Worm (Caenorhabditis elegans): ENCODE results near the gene F44E7.9.

The F44E7.9 gene

DNA sequence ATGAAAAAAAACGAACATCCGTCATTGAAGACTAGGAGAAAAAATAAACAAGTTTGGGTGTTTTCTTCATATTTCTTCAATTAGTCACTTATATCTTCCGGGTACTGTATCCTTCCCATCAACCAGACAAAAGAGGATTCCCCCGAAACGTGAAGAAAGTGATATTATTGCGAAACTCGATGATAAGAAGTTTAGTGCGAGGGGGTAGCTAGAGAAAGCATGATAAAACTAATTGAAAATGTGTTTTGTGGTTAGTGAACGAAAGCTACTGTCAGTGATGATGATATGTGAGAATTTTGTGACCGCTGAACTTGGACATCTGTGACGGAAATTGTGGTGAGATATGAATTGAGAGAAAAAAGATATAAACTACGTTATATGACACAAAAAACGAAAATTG, 31.9 kb downstream of the F44E7.9 start:
- TF ChIP-seq unc-62 (GFP tag; optimal IDR thresholded peaks at IDR 0.05), result no peak

DNA sequence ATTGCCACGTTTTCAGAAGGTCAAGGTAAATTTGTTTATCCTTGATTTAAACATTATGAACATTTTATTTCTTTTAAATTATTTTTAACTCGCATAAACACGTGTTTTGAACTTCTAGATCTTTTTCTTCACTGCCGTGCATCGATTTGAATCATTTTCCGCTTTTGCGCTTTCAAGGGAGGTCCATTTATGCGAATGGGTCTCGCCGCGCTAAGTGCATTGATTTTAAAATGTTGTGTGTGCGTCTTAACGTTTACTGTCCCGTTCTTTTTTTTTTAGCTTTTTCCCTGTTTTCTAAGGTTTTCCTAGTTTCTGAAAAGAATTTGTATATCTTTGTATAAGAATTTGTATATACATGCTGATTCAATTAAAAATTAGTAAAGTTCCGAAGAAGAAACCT, 34.4 kb downstream of the F44E7.9 start:
- TF ChIP-seq unc-62 (GFP tag; optimal IDR thresholded peaks at IDR 0.05), result no peak

- no peak for TF ChIP-seq unc-62 (GFP tag; optimal IDR thresholded peaks at IDR 0.05)
Measured at ce11 chrV:5826592-5826991, 35.6 kb downstream of the F44E7.9 start, which contains the start of gene let-418. Gene let-418, plus strand, starts transcription at chrV:5826833.

DNA sequence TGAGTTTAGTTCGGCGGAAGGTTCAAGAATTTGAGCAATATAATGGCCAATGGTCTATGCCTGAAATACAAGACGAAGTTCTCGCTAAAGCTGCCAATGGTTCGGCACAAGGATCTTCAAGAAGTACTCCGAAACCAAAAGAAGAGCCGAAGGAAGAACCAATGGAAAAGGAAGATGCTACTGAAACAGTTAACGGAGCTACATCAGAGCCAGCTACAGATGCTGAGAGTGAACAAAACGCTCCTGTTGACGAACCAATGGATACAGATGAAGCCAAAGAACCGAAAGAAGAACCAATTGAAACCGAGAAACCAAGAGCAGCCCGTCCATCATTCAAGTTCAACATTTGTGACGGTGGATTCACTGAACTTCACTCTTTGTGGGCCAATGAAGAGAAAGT, 40.2 kb downstream of the F44E7.9 start:
- no peak for TF ChIP-seq unc-62 (GFP tag; optimal IDR thresholded peaks at IDR 0.05)

DNA sequence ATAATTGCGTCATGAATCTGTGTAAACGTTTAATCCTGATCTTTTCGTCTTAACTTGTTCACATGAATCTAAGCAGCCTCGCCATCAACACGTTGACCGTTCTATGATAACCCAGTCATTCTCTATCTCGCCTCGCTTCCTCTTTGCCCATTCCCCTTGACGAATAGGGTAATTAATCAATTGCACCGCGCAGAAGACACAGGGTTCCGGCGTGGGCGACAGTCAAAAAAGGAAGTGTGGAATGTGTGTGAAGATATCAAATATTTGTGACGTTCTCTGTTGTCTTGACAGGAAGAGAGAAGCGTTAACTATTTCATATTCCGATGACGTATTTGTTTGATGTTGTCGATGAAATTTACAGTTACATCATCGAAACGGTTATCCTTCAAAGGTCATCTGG, 41.8 kb downstream of the F44E7.9 start:
- no peak for TF ChIP-seq unc-62 (GFP tag; optimal IDR thresholded peaks at IDR 0.05)

DNA sequence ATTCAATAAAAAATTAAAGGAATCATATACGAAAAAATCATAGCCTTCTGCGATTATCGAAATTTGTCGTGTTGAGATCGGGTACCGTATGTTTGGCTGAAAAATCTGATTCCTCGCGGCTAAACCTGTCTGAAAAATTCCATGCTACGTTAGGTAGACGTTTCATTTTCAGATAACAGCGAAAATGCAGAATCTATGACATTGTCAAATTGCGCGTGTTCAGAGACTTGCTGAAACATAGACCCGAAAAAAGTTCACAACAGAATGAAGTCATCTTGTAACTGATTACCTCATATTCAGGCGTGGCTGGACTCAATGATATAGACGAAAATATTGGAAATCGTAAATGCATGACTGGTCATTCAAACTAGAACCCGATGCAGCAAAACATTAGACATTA, 42.5 kb downstream of the F44E7.9 start, which contains the start of gene srh-76:
Gene srh-76 (plus strand): TSS at position 301 of the 400 bp plus-strand sequence.
- no peak for TF ChIP-seq unc-62 (GFP tag; optimal IDR thresholded peaks at IDR 0.05)

DNA sequence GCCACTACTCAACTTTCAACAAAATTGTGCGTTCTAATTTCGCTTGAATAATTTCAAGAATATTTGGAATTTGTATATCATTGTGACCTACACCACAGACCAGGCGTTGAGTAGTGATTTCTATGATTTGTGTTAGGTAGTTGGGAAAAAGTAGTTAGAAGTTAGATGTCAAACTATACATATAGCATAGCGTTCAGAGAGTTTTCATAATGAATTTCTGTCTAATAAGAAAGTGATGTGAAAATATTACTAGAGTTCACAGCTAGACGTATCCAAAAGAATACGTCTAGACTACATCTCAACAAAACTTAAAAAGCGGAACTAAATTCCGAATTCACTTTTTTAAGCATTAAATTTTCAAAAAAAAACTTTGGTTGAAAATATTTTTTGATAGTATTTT, 44.4 kb downstream of the F44E7.9 start:
- TF ChIP-seq unc-62 (GFP tag; optimal IDR thresholded peaks at IDR 0.05), result no peak

DNA sequence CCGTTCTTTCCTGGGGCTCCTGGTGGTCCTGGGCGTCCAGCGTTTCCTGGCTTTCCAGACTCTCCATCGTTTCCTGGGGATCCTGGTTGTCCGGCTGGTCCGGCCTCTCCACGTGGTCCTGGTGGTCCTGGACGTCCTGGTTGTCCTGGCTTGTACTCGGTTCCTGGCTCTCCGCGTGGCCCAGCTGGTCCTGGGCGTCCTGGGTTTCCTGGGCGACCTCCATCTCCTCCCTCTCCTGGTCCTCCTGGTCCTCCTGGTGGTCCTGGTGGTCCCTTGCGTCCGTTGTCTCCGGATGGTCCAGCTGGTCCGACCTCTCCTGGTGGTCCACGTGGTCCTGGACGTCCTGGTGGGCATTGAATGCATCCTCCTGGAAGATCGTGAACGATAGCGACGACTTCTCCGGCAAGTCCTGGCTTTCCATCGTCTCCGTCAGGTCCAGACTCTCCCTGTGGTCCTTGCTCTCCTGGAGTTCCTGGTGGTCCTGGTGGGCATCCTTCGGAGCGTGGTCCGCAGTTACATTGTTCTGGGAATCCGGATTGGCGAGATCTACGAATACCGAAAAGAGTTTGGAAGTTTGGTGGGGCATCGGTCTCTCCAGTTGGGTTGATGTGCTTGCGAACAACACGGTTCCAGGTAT, 45.1 kb downstream of the F44E7.9 start:
- no peak for TF ChIP-seq unc-62 (GFP tag; optimal IDR thresholded peaks at IDR 0.05)

DNA sequence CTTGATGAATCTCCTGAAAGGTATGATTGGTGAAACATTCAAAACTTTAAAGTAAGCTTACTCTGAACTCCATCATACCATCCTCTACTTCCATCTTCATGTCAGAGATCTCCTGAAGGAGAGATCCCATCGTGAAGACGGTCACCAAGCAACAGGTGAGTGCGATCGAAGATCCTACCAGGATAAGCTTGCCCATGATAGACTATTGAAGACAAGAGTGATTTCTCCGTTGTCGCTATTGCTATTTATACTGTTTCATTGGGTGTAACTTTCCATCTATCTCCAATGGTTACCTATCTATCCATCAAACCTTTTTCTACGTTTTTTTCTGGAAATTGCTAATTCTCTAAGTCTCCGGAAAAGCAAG, 45.6 kb downstream of the F44E7.9 start, which contains the start of gene col-140:
Gene col-140 (minus strand): TSS at position 219 of the 367 bp plus-strand sequence.
- no peak for TF ChIP-seq unc-62 (GFP tag; optimal IDR thresholded peaks at IDR 0.05)

ce11 chrV:5838576-5839366, 47.7 kb downstream of the F44E7.9 start, which contains the start of gene F26F12.2:
Gene F26F12.2, minus strand, starts transcription at chrV:5838613.
- TF ChIP-seq unc-62 (GFP tag; optimal IDR thresholded peaks at IDR 0.05), result no peak

DNA sequence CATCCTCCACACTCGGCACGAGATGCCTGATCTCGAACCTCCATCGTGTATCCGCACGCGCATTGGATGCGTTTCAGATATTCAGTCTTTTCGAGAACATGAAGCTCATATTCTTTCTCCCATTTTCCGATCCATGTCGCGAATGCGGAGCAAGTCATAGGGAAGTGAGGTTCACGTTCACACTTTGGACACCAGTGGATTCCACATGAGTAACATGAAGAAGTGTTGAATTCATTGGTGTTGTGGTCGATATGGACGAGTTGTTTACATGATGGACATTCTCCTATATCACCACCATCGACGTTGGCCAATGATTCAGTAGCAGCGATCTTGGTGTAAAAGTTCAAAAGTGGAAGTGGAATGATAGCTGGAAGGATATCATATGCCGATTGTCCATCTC, 49.9 kb downstream of the F44E7.9 start:
- no peak for TF ChIP-seq unc-62 (GFP tag; optimal IDR thresholded peaks at IDR 0.05)

Data from whole organism, dauer.